Fruit fly (Drosophila melanogaster) whole organism, prepupa: Measurements from ENCODE around the gene CG14961.

Experiments used
- Blimp-1 ChIP-seq: fragments of 200-800 bp; sonication (Bioruptor generic); optimal IDR thresholded peaks from 3 replicates; lab custom pipeline; 2017; ENCODE audit warnings: missing biosample characterization, missing genetic modification characterization, mild to moderate bottlenecking, moderate library complexity, missing genetic modification reagents
- CG10631 ChIP-seq: fragments of 200-800 bp; sonication (Bioruptor generic); optimal IDR thresholded peaks from 2 replicates; lab custom pipeline; 2016; ENCODE audit warnings: missing biosample characterization, missing genetic modification characterization
- CG10669 ChIP-seq: fragments of 200-800 bp; sonication (Bioruptor generic); optimal IDR thresholded peaks from 3 replicates; lab custom pipeline; 2018; ENCODE audit warnings: missing biosample characterization, mild to moderate bottlenecking, missing genetic modification characterization, moderate library complexity
- CG11294 ChIP-seq: fragments of 200-800 bp; sonication (Bioruptor generic); IDR thresholded peaks from 2 replicates; pipeline ENCODE4 v1.3.6; 2022; ENCODE audit warnings: missing biosample characterization, missing genetic modification characterization
- CG11902 ChIP-seq: fragments of 200-800 bp; sonication (Bioruptor generic); optimal IDR thresholded peaks from 3 replicates; lab custom pipeline; 2016; ENCODE audit warnings: missing biosample characterization, missing genetic modification characterization
- CG15336 ChIP-seq: fragments of 200-800 bp; sonication (Bioruptor generic); IDR thresholded peaks from 2 replicates; pipeline ENCODE4 v1.3.6; 2022; ENCODE audit warnings: missing biosample characterization, missing genetic modification characterization
- CG1621 ChIP-seq: fragments of 200-800 bp; sonication (Bioruptor generic); optimal IDR thresholded peaks from 3 replicates; lab custom pipeline; 2018; ENCODE audit warnings: missing biosample characterization, mild to moderate bottlenecking, missing genetic modification characterization
- CG16779 ChIP-seq: fragments of 200-800 bp; sonication (Bioruptor generic); optimal IDR thresholded peaks from 3 replicates; lab custom pipeline; 2017; ENCODE audit warnings: missing biosample characterization, mild to moderate bottlenecking, missing genetic modification characterization
- CG31627 ChIP-seq: fragments of 200-800 bp; sonication (Bioruptor generic); optimal IDR thresholded peaks from 3 replicates; lab custom pipeline; 2016; ENCODE audit warnings: missing biosample characterization, missing genetic modification characterization
- CG32006 ChIP-seq: fragments of 200-800 bp; sonication (Bioruptor generic); optimal IDR thresholded peaks from 3 replicates; lab custom pipeline; 2017; ENCODE audit warnings: missing biosample characterization, mild to moderate bottlenecking, missing genetic modification characterization
- CG3919 ChIP-seq: fragments of 200-800 bp; sonication (Bioruptor generic); optimal IDR thresholded peaks from 3 replicates; lab custom pipeline; 2016; ENCODE audit warnings: missing biosample characterization, missing genetic modification characterization
- CG4318 ChIP-seq: fragments of 200-800 bp; sonication (Bioruptor generic); optimal IDR thresholded peaks from 3 replicates; lab custom pipeline; 2017; ENCODE audit warnings: missing biosample characterization, mild to moderate bottlenecking, missing genetic modification characterization
- CG6163 ChIP-seq: fragments of 200-800 bp; sonication (Bioruptor generic); IDR thresholded peaks from 3 replicates; pipeline ENCODE4 v1.3.6; 2022; ENCODE audit warnings: missing biosample characterization, missing genetic modification characterization
- CG6276 ChIP-seq: fragments of 200-800 bp; sonication (Bioruptor generic); optimal IDR thresholded peaks from 2 replicates; lab custom pipeline; 2017; ENCODE audit warnings: missing biosample characterization, mild to moderate bottlenecking, missing genetic modification characterization
- CG6792 ChIP-seq: fragments of 200-800 bp; sonication (Bioruptor generic); optimal IDR thresholded peaks from 3 replicates; lab custom pipeline; 2016; ENCODE audit warnings: missing biosample characterization, missing genetic modification characterization
- CG6808 ChIP-seq: fragments of 200-800 bp; sonication (Bioruptor generic); optimal IDR thresholded peaks from 3 replicates; lab custom pipeline; 2017; ENCODE audit warnings: missing biosample characterization, missing genetic modification characterization, mild to moderate bottlenecking, moderate library complexity, missing genetic modification reagents
- CG6854 ChIP-seq: fragments of 200-800 bp; sonication (Bioruptor generic); optimal IDR thresholded peaks from 2 replicates; lab custom pipeline; 2017; ENCODE audit warnings: missing biosample characterization, mild to moderate bottlenecking, missing genetic modification characterization
- CG7368 ChIP-seq: fragments of 200-800 bp; sonication (Bioruptor generic); optimal IDR thresholded peaks from 3 replicates; lab custom pipeline; 2016; ENCODE audit warnings: missing biosample characterization, missing genetic modification characterization
- CG8319 ChIP-seq: fragments of 200-800 bp; sonication (Bioruptor generic); optimal IDR thresholded peaks from 3 replicates; lab custom pipeline; 2016; ENCODE audit warnings: missing biosample characterization, missing genetic modification characterization
- CG8632 ChIP-seq: fragments of 200-800 bp; sonication (Bioruptor generic); optimal IDR thresholded peaks from 3 replicates; lab custom pipeline; 2016; ENCODE audit warnings: missing biosample characterization, missing genetic modification characterization
- CG9139 ChIP-seq: fragments of 200-800 bp; sonication (Bioruptor generic); optimal IDR thresholded peaks from 3 replicates; lab custom pipeline; 2017; ENCODE audit warnings: missing biosample characterization, mild to moderate bottlenecking, missing genetic modification characterization
- Eip75B ChIP-seq: fragments of 200-800 bp; sonication (Bioruptor generic); optimal IDR thresholded peaks from 3 replicates; lab custom pipeline; 2016; ENCODE audit warnings: missing biosample characterization, missing genetic modification characterization
- Eip78C ChIP-seq: fragments of 200-800 bp; sonication (Bioruptor generic); peaks from one replicate; lab custom pipeline; 2016; ENCODE audit warnings: missing biosample characterization, missing genetic modification characterization
- Eip93F ChIP-seq: fragments of 200-800 bp; sonication (Bioruptor generic); optimal IDR thresholded peaks from 2 replicates; lab custom pipeline; 2016; ENCODE audit warnings: missing biosample characterization, mild to moderate bottlenecking, missing genetic modification characterization
- Ets21C ChIP-seq: fragments of 200-800 bp; sonication (Bioruptor generic); optimal IDR thresholded peaks from 3 replicates; lab custom pipeline; 2016; ENCODE audit warnings: missing biosample characterization, missing genetic modification characterization
- Gug ChIP-seq: fragments of 200-800 bp; sonication (Bioruptor generic); IDR thresholded peaks from 2 replicates; pipeline ENCODE4 v1.3.6; 2022; ENCODE audit warnings: missing biosample characterization, missing genetic modification characterization
- Hr38 ChIP-seq: sonication (Bioruptor generic); optimal IDR thresholded peaks from 2 replicates; lab custom pipeline; 2016; ENCODE audit warnings: missing biosample characterization, missing genetic modification characterization
- Hr39 ChIP-seq: fragments of 200-800 bp; sonication (Bioruptor generic); optimal IDR thresholded peaks from 2 replicates; lab custom pipeline; 2016; ENCODE audit warnings: missing biosample characterization, missing genetic modification characterization
- Hr4 ChIP-seq: fragments of 200-800 bp; sonication (Bioruptor generic); optimal IDR thresholded peaks from 3 replicates; lab custom pipeline; 2016; ENCODE audit warnings: missing biosample characterization, missing genetic modification characterization
- Lpt ChIP-seq: fragments of 200-800 bp; sonication (Bioruptor generic); optimal IDR thresholded peaks from 3 replicates; lab custom pipeline; 2016; ENCODE audit warnings: missing biosample characterization, missing genetic modification characterization
- Met ChIP-seq: fragments of 200-800 bp; sonication (Bioruptor generic); optimal IDR thresholded peaks from 3 replicates; lab custom pipeline; 2016; ENCODE audit warnings: missing biosample characterization, missing genetic modification characterization
- OdsH ChIP-seq: fragments of 200-800 bp; sonication (Bioruptor generic); optimal IDR thresholded peaks from 3 replicates; lab custom pipeline; 2016; ENCODE audit warnings: missing biosample characterization, missing genetic modification characterization
- Sox102F ChIP-seq: fragments of 200-800 bp; sonication (Bioruptor generic); optimal IDR thresholded peaks from 2 replicates; lab custom pipeline; 2016; ENCODE audit warnings: missing biosample characterization, mild to moderate bottlenecking, missing genetic modification characterization
- Sox14 ChIP-seq: fragments of 200-800 bp; sonication (Bioruptor generic); optimal IDR thresholded peaks from 3 replicates; lab custom pipeline; 2016; ENCODE audit warnings: missing biosample characterization, missing genetic modification characterization
- Sox15 ChIP-seq: fragments of 200-800 bp; sonication (Bioruptor generic); optimal IDR thresholded peaks from 3 replicates; lab custom pipeline; 2016; ENCODE audit warnings: missing biosample characterization, missing genetic modification characterization
- achi ChIP-seq: fragments of 200-800 bp; sonication (Bioruptor generic); optimal IDR thresholded peaks from 3 replicates; lab custom pipeline; 2016; ENCODE audit warnings: missing biosample characterization, missing genetic modification characterization
- cyc ChIP-seq: fragments of 200-800 bp; sonication (Bioruptor generic); optimal IDR thresholded peaks from 3 replicates; lab custom pipeline; 2016; ENCODE audit warnings: missing biosample characterization, missing genetic modification characterization
- dac ChIP-seq: fragments of 200-800 bp; sonication (Bioruptor generic); optimal IDR thresholded peaks from 2 replicates; lab custom pipeline; 2017; ENCODE audit warnings: missing biosample characterization, mild to moderate bottlenecking, missing genetic modification characterization
- eg ChIP-seq: fragments of 200-800 bp; sonication (Bioruptor generic); IDR thresholded peaks from 3 replicates; pipeline ENCODE4 v1.3.6; 2022; ENCODE audit warnings: missing biosample characterization, missing genetic modification characterization
- esn ChIP-seq: fragments of 200-800 bp; sonication (Bioruptor generic); optimal IDR thresholded peaks from 2 replicates; lab custom pipeline; 2016; ENCODE audit warnings: missing biosample characterization, mild to moderate bottlenecking, missing genetic modification characterization, moderate library complexity
- fd59A ChIP-seq: fragments of 200-800 bp; sonication (Bioruptor generic); optimal IDR thresholded peaks from 2 replicates; lab custom pipeline; 2017; ENCODE audit warnings: missing biosample characterization, mild to moderate bottlenecking, missing genetic modification characterization, missing genetic modification reagents
- fd85E ChIP-seq: fragments of 200-800 bp; sonication (Bioruptor generic); optimal IDR thresholded peaks from 3 replicates; lab custom pipeline; 2016; ENCODE audit warnings: missing biosample characterization, missing genetic modification characterization
- fkh ChIP-seq: fragments of 200-800 bp; sonication (Bioruptor generic); optimal IDR thresholded peaks from 3 replicates; lab custom pipeline; 2017; ENCODE audit warnings: missing biosample characterization, mild to moderate bottlenecking, missing genetic modification characterization, moderate library complexity
- lz ChIP-seq: fragments of 200-800 bp; sonication (Bioruptor generic); optimal IDR thresholded peaks from 3 replicates; lab custom pipeline; 2016; ENCODE audit warnings: missing biosample characterization, missing genetic modification characterization
- net ChIP-seq: fragments of 200-800 bp; sonication (Bioruptor generic); optimal IDR thresholded peaks from 3 replicates; lab custom pipeline; 2016; ENCODE audit warnings: missing biosample characterization, missing genetic modification characterization
- pdm3 ChIP-seq: fragments of 200-800 bp; sonication (Bioruptor generic); optimal IDR thresholded peaks from 3 replicates; lab custom pipeline; 2016; ENCODE audit warnings: missing biosample characterization, missing genetic modification characterization
- salr ChIP-seq, 2 experiments: fragments of 200-800 bp; sonication (Bioruptor generic); optimal IDR thresholded peaks; 3 replicates each; lab custom pipeline; 2016 to 2018; ENCODE audit warnings: missing biosample characterization in 2 of 2, missing genetic modification characterization in 2 of 2, mild to moderate bottlenecking in 1 of 2
- topi ChIP-seq: fragments of 200-800 bp; sonication (Bioruptor generic); optimal IDR thresholded peaks from 3 replicates; lab custom pipeline; 2016; ENCODE audit warnings: missing biosample characterization, missing genetic modification characterization
- vri ChIP-seq: fragments of 200-800 bp; sonication (Bioruptor generic); optimal IDR thresholded peaks from 3 replicates; lab custom pipeline; 2016; ENCODE audit warnings: missing biosample characterization, mild to moderate bottlenecking, missing genetic modification characterization

CG14961 gene

DNA sequence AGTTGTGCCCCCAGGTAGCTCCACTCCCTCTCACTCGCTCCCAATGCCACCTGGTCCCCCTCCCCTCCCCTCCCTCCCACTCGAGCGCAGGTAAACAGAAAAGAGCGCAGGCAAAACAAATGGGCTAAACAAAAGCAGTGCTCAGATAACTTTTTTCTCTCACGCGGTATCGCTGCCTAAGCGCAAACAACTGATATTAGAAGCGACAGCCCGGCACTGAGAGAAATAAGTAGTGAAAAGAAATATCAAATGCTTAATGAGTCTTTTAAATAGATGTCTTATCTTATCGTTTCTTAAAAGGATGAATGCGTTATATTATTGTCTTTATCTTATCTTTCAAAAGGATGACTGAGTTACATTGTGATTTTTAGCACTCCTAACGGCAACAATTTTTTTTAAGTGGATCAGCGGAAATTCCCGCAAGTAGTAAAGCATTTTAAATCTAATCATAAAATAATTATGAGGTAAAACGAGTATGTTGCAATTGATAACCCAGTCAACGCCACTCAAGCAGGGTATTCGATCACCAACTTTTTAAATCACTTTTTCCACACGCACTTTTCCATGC, 28.6 kb upstream of the CG14961 start (continued):
- TF ChIP-seq Gug (peak; percentile 59), CG4318 (GFP tag; lab: Kevin White, UChicago) (peak; percentile 53), CG10669 (GFP tag; lab: Kevin White, UChicago) (no peak), lz (peak; percentile 17), Hr4 (GFP tag; lab: Kevin White, UChicago) (peak; percentile 80), CG7368 (no peak), CG6792 (peak; percentile 24), Hr39 (GFP tag; lab: Kevin White, UChicago) (peak; percentile 16)

DNA sequence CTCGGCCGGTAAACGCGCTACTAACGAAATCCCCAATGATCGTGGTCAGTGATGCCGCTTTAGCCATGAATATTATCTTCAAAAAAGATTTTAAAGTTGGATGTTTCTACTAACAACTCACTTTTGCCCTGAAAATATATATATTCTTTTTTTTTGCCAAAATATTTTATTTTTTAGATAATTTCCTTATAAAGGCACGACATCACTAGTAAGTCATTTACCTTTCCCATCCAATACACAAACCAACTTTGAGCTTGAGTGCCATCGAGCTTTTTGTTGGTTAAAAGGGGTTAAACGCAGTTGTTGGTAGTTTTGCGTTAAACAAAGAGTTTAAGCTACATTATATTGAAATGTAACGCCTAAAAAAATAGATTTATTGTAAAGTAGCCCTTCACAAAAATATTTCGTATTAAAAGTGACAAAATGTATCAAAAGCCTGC, 26.8 kb upstream of the CG14961 start, which contains the start of gene CG14968:
Gene CG14968, minus strand, starts transcription at position 26 of the 440 bp plus-strand sequence.
- TF ChIP-seq achi (GFP tag; lab: Kevin White, UChicago) (peak; percentile 95), CG6792 (peak; percentile 92), Eip75B (GFP tag; lab: Kevin White, UChicago) (peak; percentile 88), CG1621 (peak; percentile 67), lz (peak; percentile 93), CG6276 (GFP tag; lab: Kevin White, UChicago) (peak; percentile 93), CG10631 (GFP tag; lab: Kevin White, UChicago) (peak; percentile 89), Hr38 (GFP tag; lab: Kevin White, UChicago) (no peak), Sox14 (GFP tag; lab: Kevin White, UChicago) (peak; percentile 87), Sox102F (peak; percentile 93), dac (GFP tag; lab: Kevin White, UChicago) (peak; percentile 83), CG8632 (GFP tag; lab: Kevin White, UChicago) (peak; percentile 96), Ets21C (GFP tag; lab: Kevin White, UChicago) (peak; percentile 83), eg (GFP tag; lab: Robert Waterston, UW) (peak; percentile 97), CG15336 (GFP tag; lab: Robert Waterston, UW) (peak; percentile 97), CG31627 (GFP tag; lab: Kevin White, UChicago) (peak; percentile 89), topi (GFP tag; lab: Kevin White, UChicago) (peak; percentile 97), vri (GFP tag; lab: Kevin White, UChicago) (peak; percentile 92), Met (GFP tag; lab: Kevin White, UChicago) (peak; percentile 92), Hr4 (GFP tag; lab: Kevin White, UChicago) (peak; percentile 88), CG11294 (GFP tag; lab: Robert Waterston, UW) (peak; percentile 94), Eip78C (GFP tag; lab: Kevin White, UChicago) (peak; percentile 98), CG9139 (peak; percentile 77), fd59A (peak; percentile 80), esn (GFP tag; lab: Kevin White, UChicago) (peak; percentile 95), Sox15 (GFP tag; lab: Kevin White, UChicago) (peak; percentile 88), fkh (GFP tag; lab: Kevin White, UChicago) (peak; percentile 31), CG11902 (peak; percentile 93), cyc (GFP tag; lab: Kevin White, UChicago) (peak; percentile 96), fd85E (peak; percentile 86), CG16779 (tag; lab: Kevin White, UChicago) (peak; percentile 78), CG6854 (GFP tag; lab: Kevin White, UChicago) (peak; percentile 92), CG6808 (peak; percentile 76), salr (GFP tag; optimal IDR thresholded peaks at IDR 0.05; lab: Kevin White, UChicago) (peak; percentile 79 to 80), Eip93F (GFP tag; lab: Kevin White, UChicago) (peak; percentile 94), CG3919 (GFP tag; lab: Kevin White, UChicago) (peak; percentile 97), CG6163 (peak; percentile 99), CG32006 (peak; percentile 93), net (GFP tag; lab: Kevin White, UChicago) (peak; percentile 92), CG8319 (GFP tag; lab: Kevin White, UChicago) (peak; percentile 91), OdsH (GFP tag; lab: Kevin White, UChicago) (peak; percentile 97), pdm3 (peak; percentile 91), Blimp-1 (GFP tag; lab: Kevin White, UChicago) (peak; percentile 89), Lpt (GFP tag; lab: Kevin White, UChicago) (peak; percentile 88), Gug (peak; percentile 95)
